Worm (Caenorhabditis elegans): ENCODE data around the gene glb-28.

ce11 chrX:15362152-15362922 is 45.3 kb upstream of the glb-28 start:
- TF ChIP-seq ceh-13 (GFP tag; optimal IDR thresholded peaks at IDR 0.05) (no peak), tbx-11 (GFP tag; IDR thresholded peaks at IDR 0.05) (no peak), F13C5.2 (tag; optimal IDR thresholded peaks at IDR 0.05) (no peak), hmbx-1 (tag; optimal IDR thresholded peaks at IDR 0.05) (no peak), ets-7 (tag; optimal IDR thresholded peaks at IDR 0.05) (no peak), ama-1 (optimal IDR thresholded peaks at IDR 0.05) (no peak), tra-4 (tag; optimal IDR thresholded peaks at IDR 0.05) (no peak), sea-1 (GFP tag; conservative IDR thresholded peaks at IDR 0.05) (no peak), flt-1 (GFP tag; IDR thresholded peaks at IDR 0.05) (no peak)
